Worm (Caenorhabditis elegans) whole organism, young adult: Measurements from ENCODE around the gene irld-20.
A peak's percentile ranks its signal among the peaks of the same experiment; 100 is the strongest.

Source experiments
- F10E7.11 ChIP-seq: sonication (generic microtip); optimal IDR thresholded peaks from 2 replicates; lab custom pipeline; 2017; ENCODE audit warnings: mild to moderate bottlenecking, missing genetic modification characterization, moderate library complexity, missing compliant biosample characterization
- F57A8.1 ChIP-seq: fragments of 200-800 bp; sonication (Bioruptor generic); optimal IDR thresholded peaks from 2 replicates; lab custom pipeline; 2018; ENCODE audit warnings: mild to moderate bottlenecking, missing genetic modification characterization, moderate library complexity, missing compliant biosample characterization
- F57C9.4 ChIP-seq: sonication (generic microtip); optimal IDR thresholded peaks from 2 replicates; lab custom pipeline; 2017; ENCODE audit warnings: mild to moderate bottlenecking, missing genetic modification characterization, missing compliant biosample characterization
- T07F8.4 ChIP-seq: sonication (generic microtip); optimal IDR thresholded peaks from 2 replicates; lab custom pipeline; 2016; ENCODE audit warnings: mild to moderate bottlenecking, missing genetic modification characterization, moderate library complexity, missing compliant biosample characterization
- T26A5.8 ChIP-seq: sonication (generic microtip); optimal IDR thresholded peaks from 2 replicates; lab custom pipeline; 2016; ENCODE audit warnings: missing genetic modification characterization, missing compliant biosample characterization
- aptf-2 ChIP-seq: fragments of 200-800 bp; sonication (Bioruptor generic); conservative IDR thresholded peaks from 2 replicates; pipeline ENCODE4 v1.3.6; 2022; ENCODE audit warnings: missing genetic modification reagents, missing genetic modification characterization, missing compliant biosample characterization
- bed-1 ChIP-seq: fragments of 200-800 bp; sonication (Bioruptor generic); IDR thresholded peaks from 2 replicates; pipeline ENCODE4 v1.3.6; 2022; ENCODE audit warnings: missing genetic modification reagents, missing genetic modification characterization, missing compliant biosample characterization
- chd-7 ChIP-seq: sonication (generic microtip); optimal IDR thresholded peaks from 2 replicates; lab custom pipeline; 2016; ENCODE audit warnings: mild to moderate bottlenecking, missing genetic modification characterization, moderate library complexity, missing compliant biosample characterization
- egrh-3 ChIP-seq: fragments of 200-800 bp; sonication (Bioruptor generic); IDR thresholded peaks from 2 replicates; pipeline ENCODE4 v1.3.6; 2022; ENCODE audit warnings: missing genetic modification reagents, missing genetic modification characterization, missing compliant biosample characterization
- gei-17 ChIP-seq: fragments of 200-800 bp; sonication (Bioruptor generic); optimal IDR thresholded peaks from 2 replicates; lab custom pipeline; 2018; ENCODE audit warnings: mild to moderate bottlenecking, missing genetic modification characterization, missing compliant biosample characterization
- him-1 ChIP-seq: sonication (generic microtip); optimal IDR thresholded peaks from 2 replicates; lab custom pipeline; 2016; ENCODE audit warnings: missing genotype, missing genetic modification reagents, missing genetic modification characterization, missing compliant biosample characterization
- hmg-1.2 ChIP-seq: fragments of 200-800 bp; sonication (Bioruptor generic); IDR thresholded peaks from 2 replicates; pipeline ENCODE4 v1.3.6; 2022; ENCODE audit warnings: missing genetic modification reagents, missing genetic modification characterization, missing compliant biosample characterization
- hrde-1 ChIP-seq: sonication (generic microtip); optimal IDR thresholded peaks from 2 replicates; lab custom pipeline; 2016; ENCODE audit warnings: missing genetic modification characterization, mild to moderate bottlenecking, missing compliant biosample characterization, moderate library complexity, missing genotype, missing genetic modification reagents, borderline replicate concordance
- hsf-1 ChIP-seq: fragments of 200-800 bp; sonication (Bioruptor generic); IDR thresholded peaks from 2 replicates; pipeline ENCODE4 v1.3.6; 2022; ENCODE audit warnings: missing genetic modification reagents, missing genetic modification characterization, missing compliant biosample characterization
- lin-26 ChIP-seq: fragments of 200-800 bp; sonication (Bioruptor generic); IDR thresholded peaks from 2 replicates; pipeline ENCODE4 v1.3.6; 2022; ENCODE audit warnings: missing genetic modification reagents, missing genetic modification characterization, missing compliant biosample characterization
- madf-6 ChIP-seq: fragments of 200-800 bp; sonication (Bioruptor generic); IDR thresholded peaks from 2 replicates; pipeline ENCODE4 v1.3.6; 2022; ENCODE audit warnings: missing genetic modification reagents, missing genetic modification characterization, missing compliant biosample characterization
- mes-4 ChIP-seq: sonication (generic microtip); optimal IDR thresholded peaks from 2 replicates; lab custom pipeline; 2016; ENCODE audit warnings: missing genotype, missing genetic modification characterization, missing compliant biosample characterization
- nfya-1 ChIP-seq: sonication (generic microtip); optimal IDR thresholded peaks from 2 replicates; lab custom pipeline; 2017; ENCODE audit warnings: antibody characterized with exemption, missing compliant biosample characterization, missing genetic modification characterization, borderline replicate concordance; ENCODE audit not compliant: insufficient read depth
- snpc-1.1 ChIP-seq: sonication (generic microtip); optimal IDR thresholded peaks from 2 replicates; lab custom pipeline; 2017; ENCODE audit warnings: missing genetic modification characterization, mild to moderate bottlenecking, missing compliant biosample characterization, antibody characterized with exemption, moderate library complexity, missing genotype, missing genetic modification reagents; ENCODE audit not compliant: insufficient read depth
- snpc-3.4 ChIP-seq: sonication (generic microtip); optimal IDR thresholded peaks from 2 replicates; lab custom pipeline; 2017; ENCODE audit warnings: missing genetic modification characterization, mild to moderate bottlenecking, missing compliant biosample characterization, antibody characterized with exemption, moderate library complexity, missing genotype, missing genetic modification reagents
- zfh-2 ChIP-seq: fragments of 200-800 bp; sonication (Bioruptor generic); conservative IDR thresholded peaks from 2 replicates; pipeline ENCODE4 v1.3.6; 2022; ENCODE audit warnings: missing genetic modification reagents, missing genetic modification characterization, missing compliant biosample characterization
- zim-3 ChIP-seq: sonication (generic microtip); optimal IDR thresholded peaks from 2 replicates; lab custom pipeline; 2017; ENCODE audit warnings: mild to moderate bottlenecking, missing genetic modification characterization, moderate library complexity, missing compliant biosample characterization
- ztf-22 ChIP-seq: fragments of 200-800 bp; sonication (Bioruptor generic); optimal IDR thresholded peaks from 2 replicates; lab custom pipeline; 2018; ENCODE audit warnings: mild to moderate bottlenecking, missing genetic modification characterization, moderate library complexity, missing compliant biosample characterization
- ztf-25 ChIP-seq: fragments of 200-800 bp; sonication (Bioruptor generic); IDR thresholded peaks from 2 replicates; pipeline ENCODE4 v1.3.6; 2022; ENCODE audit warnings: missing genetic modification reagents, missing genetic modification characterization, missing compliant biosample characterization
- ztf-26 ChIP-seq: sonication (generic microtip); optimal IDR thresholded peaks from 2 replicates; lab custom pipeline; 2017; ENCODE audit warnings: missing genetic modification characterization, missing compliant biosample characterization
- ztf-28 ChIP-seq: fragments of 200-800 bp; sonication (Bioruptor generic); IDR thresholded peaks from 2 replicates; pipeline ENCODE4 v1.3.6; 2022; ENCODE audit warnings: missing genetic modification reagents, missing genetic modification characterization, missing compliant biosample characterization
- ztf-6 ChIP-seq: fragments of 200-800 bp; sonication (Bioruptor generic); IDR thresholded peaks from 2 replicates; pipeline ENCODE4 v1.3.6; 2022; ENCODE audit warnings: missing genetic modification reagents, missing genetic modification characterization, missing compliant biosample characterization

The irld-20 gene

DNA sequence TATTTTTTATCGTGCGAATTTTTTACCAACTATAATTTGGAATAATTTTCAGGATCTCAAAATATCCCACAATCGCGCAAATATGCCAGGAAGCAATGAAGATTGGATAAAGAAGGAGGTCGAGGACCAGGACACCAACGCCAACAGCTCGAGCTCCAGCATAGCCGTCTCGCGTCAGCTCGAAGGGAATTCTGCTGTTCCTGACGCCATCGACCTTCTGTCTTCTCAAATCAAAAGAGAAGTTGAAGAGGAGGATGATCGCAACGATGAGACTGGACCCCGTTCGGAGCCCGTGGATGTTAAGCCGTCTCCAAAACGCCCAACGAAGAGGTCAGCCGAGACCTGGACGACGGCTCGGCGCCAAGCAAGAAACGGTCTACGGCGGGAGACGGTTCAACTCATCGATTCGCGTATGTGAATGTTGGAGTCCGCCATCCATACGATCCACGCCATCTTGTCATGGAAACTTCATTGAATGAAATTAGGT, 4.5 kb upstream of the irld-20 start, which contains the start of gene Y111B2A.21:
Gene Y111B2A.21, plus strand, starts transcription at position 51 of the 487 bp plus-strand sequence.
- peak; percentile 53; the same call in 1 of the 2 replicates for TF ChIP-seq zfh-2 (GFP tag; lab: Robert Waterston, UW)
- no peak for TF ChIP-seq bed-1 (GFP tag; lab: Robert Waterston, UW)
- no peak for TF ChIP-seq ztf-28 (GFP tag; lab: Robert Waterston, UW)
- TF ChIP-seq, all 124 proteins: peak for 1

DNA sequence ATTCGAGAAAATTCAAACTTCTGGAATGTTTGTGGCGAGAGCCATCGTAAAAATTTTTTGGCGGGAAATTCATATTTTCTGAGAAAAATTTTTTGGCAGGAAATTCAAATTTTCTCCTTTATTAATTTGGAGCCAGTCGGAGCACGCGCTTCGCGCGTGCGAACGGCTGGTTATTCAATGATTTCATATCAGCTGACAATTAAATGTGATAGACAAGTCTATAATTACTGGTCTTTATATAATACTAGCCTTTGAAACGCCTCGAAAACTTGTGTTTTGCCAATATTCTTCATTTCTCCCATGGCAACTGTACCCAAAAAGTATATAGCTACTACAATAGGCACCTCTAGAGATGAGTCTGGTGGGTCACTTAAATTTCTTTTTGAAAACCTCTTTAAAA, 4.1 kb downstream of the irld-20 start, which contains the start of gene srw-10:
Gene srw-10, plus strand, starts transcription at position 301 of the 400 bp plus-strand sequence.
- no peak for TF ChIP-seq F10E7.11

DNA sequence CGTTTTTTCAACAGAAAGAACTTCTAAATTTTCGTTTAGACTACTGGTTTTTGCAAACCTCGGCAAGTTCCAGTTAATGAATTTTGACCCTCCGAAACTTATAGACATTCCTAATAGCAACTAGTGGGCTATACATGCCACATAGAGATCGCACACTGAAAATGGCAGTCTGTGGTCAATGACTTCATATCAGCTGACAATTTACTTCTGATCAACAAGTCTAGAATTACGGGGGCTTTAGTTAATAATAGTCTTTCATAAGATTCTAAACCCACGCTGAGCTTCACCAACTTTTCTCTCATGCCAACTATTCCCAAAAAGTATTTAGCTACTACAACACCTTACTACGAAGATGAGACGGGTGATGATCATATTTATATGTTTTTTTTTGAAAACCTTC, 6.5 kb downstream of the irld-20 start, which contains the start of gene srw-9:
Gene srw-9, plus strand, starts transcription at position 301 of the 400 bp plus-strand sequence.
- TF ChIP-seq nfya-1 (tag; lab: Kevin White, UChicago), result no peak
- TF ChIP-seq zim-3 (tag; lab: Kevin White, UChicago), result no peak
- TF ChIP-seq snpc-1.1 (tag; lab: Kevin White, UChicago), result no peak
- no peak for TF ChIP-seq mes-4 (tag; lab: Kevin White, UChicago)
- no peak for TF ChIP-seq madf-6 (GFP tag; lab: Robert Waterston, UW)
- TF ChIP-seq bed-1 (GFP tag; lab: Robert Waterston, UW), result no peak
- no peak for TF ChIP-seq ztf-6 (GFP tag; lab: Robert Waterston, UW)

DNA sequence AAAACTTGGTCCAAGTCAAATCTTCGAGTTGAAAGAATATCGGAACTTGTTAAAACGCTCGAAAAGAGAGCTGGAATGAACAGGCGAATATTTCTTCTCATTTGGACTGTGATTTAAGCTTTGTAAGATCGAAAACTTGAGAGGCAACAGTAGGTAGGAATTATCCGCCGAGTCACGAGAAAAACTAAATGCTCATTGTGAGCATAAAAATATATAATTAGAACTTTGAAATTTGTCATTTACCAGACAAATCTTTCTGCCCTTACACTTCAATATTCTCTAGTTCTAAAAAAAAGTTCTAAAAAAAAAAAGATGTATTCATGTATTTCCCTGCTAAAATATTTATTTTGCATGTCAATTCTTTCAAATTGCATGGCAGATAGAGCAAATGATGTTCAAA, 13.3 kb downstream of the irld-20 start, which contains the start of the genes irld-19 and irld-61:
Gene irld-19, minus strand, starts transcription at position 101 of the 400 bp plus-strand sequence.
Gene irld-61, plus strand, starts transcription at position 313 of the 400 bp plus-strand sequence.
- TF ChIP-seq hsf-1 (GFP tag; lab: Robert Waterston, UW), result no peak
- TF ChIP-seq F57A8.1, result no peak
- no peak for TF ChIP-seq F57C9.4 (tag; lab: Kevin White, UChicago)
- no peak for TF ChIP-seq hmg-1.2 (GFP tag; lab: Robert Waterston, UW)
- TF ChIP-seq snpc-3.4 (tag; lab: Kevin White, UChicago), result no peak

DNA sequence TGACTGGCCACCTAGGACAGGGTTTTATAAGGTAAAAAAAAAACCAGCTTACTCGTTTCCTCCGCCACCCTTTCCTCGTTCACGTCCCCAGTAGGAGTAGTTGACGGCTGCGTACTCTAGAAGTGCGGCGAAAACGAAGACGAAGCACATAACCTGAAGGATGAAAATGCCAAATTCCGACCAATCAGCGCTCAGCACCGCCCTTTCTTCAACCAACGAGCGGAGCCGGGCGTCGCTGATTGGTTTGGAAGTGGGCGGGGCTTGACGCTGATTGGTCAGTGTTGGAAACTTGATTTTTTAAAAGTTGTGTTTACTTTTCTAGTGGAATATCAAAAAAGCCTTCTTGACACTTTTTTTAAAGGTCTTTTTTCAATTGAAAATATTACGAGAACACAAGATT, 22.8 kb downstream of the irld-20 start:
- TF ChIP-seq mes-4 (tag; lab: Kevin White, UChicago) (no peak), hrde-1 (tag; lab: Kevin White, UChicago) (no peak)

DNA sequence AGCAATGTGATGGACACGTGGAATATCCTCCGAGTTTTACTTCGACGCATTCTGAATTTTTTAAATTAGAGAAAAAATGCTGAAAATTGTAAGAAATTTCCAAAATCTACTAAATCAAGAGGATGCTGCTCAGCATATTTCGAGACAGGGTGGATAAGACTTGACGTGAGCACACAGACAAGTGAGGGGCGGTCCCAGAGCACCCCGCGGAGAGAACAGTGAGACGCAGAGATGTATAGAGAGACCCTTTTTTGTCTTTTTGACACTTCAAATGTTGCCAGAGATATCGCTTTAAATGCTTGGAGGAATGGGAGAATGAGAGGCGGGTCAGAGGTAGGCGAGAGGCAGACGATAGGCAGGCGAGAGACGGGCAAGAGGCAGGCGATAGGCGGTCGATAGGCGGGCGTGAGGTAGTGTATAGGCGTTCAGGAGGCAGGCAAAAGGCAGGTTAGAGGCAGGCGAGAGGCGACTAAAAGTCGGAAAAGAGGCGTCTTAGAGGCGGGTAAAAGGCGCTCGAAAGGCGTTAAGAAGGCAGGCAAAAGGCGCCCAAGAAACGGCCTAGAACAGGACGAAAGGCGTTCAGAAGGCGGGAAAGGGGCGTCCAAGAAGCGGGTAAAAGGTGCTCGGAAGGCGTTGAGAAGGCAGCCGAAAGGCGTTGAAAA, 28.9 kb downstream of the irld-20 start, which contains the start of gene gab-1:
Gene gab-1, minus strand, starts transcription at position 51 of the 662 bp plus-strand sequence.
- no peak for TF ChIP-seq ztf-25
- no peak for TF ChIP-seq T07F8.4
- TF ChIP-seq chd-7 (tag; lab: Kevin White, UChicago), result no peak
- TF ChIP-seq lin-26 (GFP tag; lab: Robert Waterston, UW), result 0 out of 2 replicates have a peak, but pooled peaks have one; percentile 25
- TF ChIP-seq zfh-2 (GFP tag; lab: Robert Waterston, UW), result peak; percentile 79
- TF ChIP-seq egrh-3 (GFP tag; lab: Robert Waterston, UW), result peak; percentile 41; the same call in 1 of the 2 replicates
- TF ChIP-seq, all 124 proteins: peak for 3

DNA sequence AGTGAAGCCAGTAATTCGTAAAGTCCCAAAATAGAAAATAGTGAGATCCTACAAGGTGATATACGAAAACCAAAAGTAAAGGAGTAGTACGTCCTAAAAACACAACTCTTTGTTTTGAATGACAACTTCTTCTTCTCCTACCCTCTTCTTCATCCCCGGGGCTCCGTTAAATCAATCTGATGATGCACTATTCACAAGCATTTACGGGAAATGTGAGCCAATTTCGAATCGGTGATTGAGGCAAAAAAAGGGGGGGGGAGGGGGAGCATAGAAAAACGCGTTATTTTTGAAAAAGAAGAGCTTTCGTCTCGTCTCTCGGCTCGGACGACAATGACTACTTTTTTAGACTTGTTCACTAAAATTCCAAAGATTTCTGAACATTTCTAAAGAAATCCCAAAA, 33.0 kb downstream of the irld-20 start:
- no peak for TF ChIP-seq ztf-22 (GFP tag; lab: Kevin White, UChicago)
- TF ChIP-seq aptf-2 (GFP tag; lab: Robert Waterston, UW), result no peak
- no peak for TF ChIP-seq ztf-26 (tag; lab: Kevin White, UChicago)
- TF ChIP-seq chd-7 (tag; lab: Kevin White, UChicago), result no peak
- TF ChIP-seq him-1 (tag; lab: Kevin White, UChicago), result no peak
- no peak for TF ChIP-seq T26A5.8 (tag; lab: Kevin White, UChicago)
- no peak for TF ChIP-seq egrh-3 (GFP tag; lab: Robert Waterston, UW)
- TF ChIP-seq gei-17 (GFP tag; lab: Kevin White, UChicago), result no peak
